Fruit fly (Drosophila melanogaster) whole organism, pupa: Measurements from ENCODE around the gene bark.

Experiments
- CG10348 ChIP-seq: fragments of 200-800 bp; sonication (Bioruptor generic); IDR thresholded peaks from 2 replicates; pipeline ENCODE4 v1.3.6; 2022; ENCODE audit warnings: missing biosample characterization, missing genetic modification characterization
- CG34367 ChIP-seq: fragments of 200-800 bp; sonication (Bioruptor generic); optimal IDR thresholded peaks from 2 replicates; lab custom pipeline; 2018; ENCODE audit warnings: missing biosample characterization, mild to moderate bottlenecking, missing genetic modification characterization
- Pif1B ChIP-seq: fragments of 200-800 bp; sonication (Bioruptor generic); optimal IDR thresholded peaks from 3 replicates; lab custom pipeline; 2016; ENCODE audit warnings: missing biosample characterization, missing genetic modification characterization
- rn ChIP-seq: fragments of 200-800 bp; sonication (Bioruptor generic); IDR thresholded peaks from 2 replicates; pipeline ENCODE4 v1.3.6; 2022; ENCODE audit warnings: missing biosample characterization, missing genetic modification characterization

DNA sequence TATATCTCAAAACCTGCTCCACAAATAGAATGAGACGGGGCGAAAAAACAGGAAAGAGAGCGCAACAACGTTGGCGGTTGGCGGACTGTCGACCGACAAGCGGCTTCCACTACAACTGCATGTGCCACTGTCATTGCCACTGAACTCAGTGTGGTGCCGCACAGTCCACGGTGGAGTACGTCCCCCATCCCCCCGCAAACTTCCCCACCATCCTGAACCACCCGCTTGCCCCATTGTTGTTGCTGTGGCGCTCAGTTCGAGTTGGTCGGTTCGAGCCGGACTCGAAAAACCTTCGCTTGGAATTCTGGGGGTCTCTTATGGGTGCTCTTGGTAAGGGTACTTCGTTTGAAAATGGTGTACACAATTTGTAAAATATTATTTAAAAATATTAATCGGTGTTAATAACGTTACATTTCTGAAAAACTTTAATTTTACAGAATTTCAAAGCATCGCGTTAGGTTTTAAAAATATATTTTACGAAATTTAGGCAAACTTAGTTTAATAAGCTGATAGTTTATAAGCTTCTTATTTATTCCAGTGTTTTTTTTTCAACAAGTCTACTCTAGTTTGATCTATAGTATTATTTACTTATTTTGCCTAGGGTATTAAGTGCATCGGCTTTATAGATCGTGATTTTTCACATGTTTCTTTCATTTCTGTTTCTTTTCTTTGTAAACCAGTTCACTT lies 13.9 kb upstream of the bark start:
- no peak for TF ChIP-seq CG10348 (GFP tag; lab: Robert Waterston, UW)
- no peak; the same call in 1 of the 2 replicates for TF ChIP-seq rn (GFP tag; lab: Robert Waterston, UW)
- TF ChIP-seq CG34367 (tag; lab: Kevin White, UChicago) = peak; percentile 61
- peak; percentile 74 for TF ChIP-seq Pif1B (GFP tag; lab: Kevin White, UChicago)
